Fruit fly (Drosophila melanogaster) S2 (cell line): ENCODE measurements around the gene CG44426.

Experiments
- CG8478 ChIP-seq: fragments of >200 bp; optimal IDR thresholded peaks from 2 replicates; lab custom pipeline; 2018
- CTCF ChIP-seq, 2 experiments: fragments of >200 bp; optimal IDR thresholded peaks; 2 replicates each; lab custom pipeline; 2018

dm6 chrX:20963405-20963804, 14.7 kb upstream of the CG44426 start, which contains the start of gene Ser6:
- TF ChIP-seq CG8478 (lab: Kevin White, UChicago) (no peak), CTCF (optimal IDR thresholded peaks at IDR 0.05; lab: Kevin White, UChicago) (no peak)
